Worm (Caenorhabditis elegans): ENCODE results near the gene col-180.

- TF ChIP-seq dsc-1 (tag; optimal IDR thresholded peaks at IDR 0.05): no peak
- no peak for TF ChIP-seq dpl-1 (GFP tag; optimal IDR thresholded peaks at IDR 0.05)
- TF ChIP-seq hpl-2 (GFP tag; optimal IDR thresholded peaks at IDR 0.05): peak; percentile 0
- no peak for TF ChIP-seq skn-1 (tag; optimal IDR thresholded peaks at IDR 0.05)
- TF ChIP-seq aly-2 (tag; optimal IDR thresholded peaks at IDR 0.05): no peak
- TF ChIP-seq egl-27 (tag; optimal IDR thresholded peaks at IDR 0.05): no peak
- TF ChIP-seq lin-13 (GFP tag; optimal IDR thresholded peaks at IDR 0.05): no peak
- TF ChIP-seq ceh-82 (tag; optimal IDR thresholded peaks at IDR 0.05): no peak
- TF ChIP-seq fos-1 (tag; optimal IDR thresholded peaks at IDR 0.05): no peak
- TF ChIP-seq zag-1 (tag; optimal IDR thresholded peaks at IDR 0.05): no peak
- no peak for TF ChIP-seq ztf-11 (tag; optimal IDR thresholded peaks at IDR 0.05)
- TF ChIP-seq sox-4 (tag; optimal IDR thresholded peaks at IDR 0.05): no peak
- no peak for TF ChIP-seq ztf-4 (tag; optimal IDR thresholded peaks at IDR 0.05)
- TF ChIP-seq mep-1 (tag; optimal IDR thresholded peaks at IDR 0.05): peak; percentile 27
Observed at ce11 chrX:11661625-11662024, 50.5 kb downstream of the col-180 start, which contains the start of gene sfxn-1.5.

Data from whole organism, L1 larva.